Worm (Caenorhabditis elegans) whole organism, mixed stage, embryonic: ENCODE data around the gene Y39G8B.5.

Experiments used
- M03D4.4 ChIP-seq: sonication (generic microtip); optimal IDR thresholded peaks from 2 replicates; lab custom pipeline; 2017; ENCODE audit warnings: mild to moderate bottlenecking, missing genetic modification characterization, missing compliant biosample characterization
- bed-3 ChIP-seq: fragments of 200-800 bp; sonication (Bioruptor generic); optimal IDR thresholded peaks from 3 replicates; lab custom pipeline; 2018; ENCODE audit warnings: mild to moderate bottlenecking, missing genetic modification characterization, moderate library complexity, missing compliant biosample characterization
- blmp-1 ChIP-seq: fragments of 150-350 bp; optimal IDR thresholded peaks from 2 replicates; lab custom pipeline; 2014; ENCODE audit warnings: missing biosample characterization, missing genetic modification characterization
- ceh-39 ChIP-seq: fragments of 150-350 bp; optimal IDR thresholded peaks from 2 replicates; lab custom pipeline; 2014; ENCODE audit warnings: missing biosample characterization, missing genetic modification characterization
- ceh-43 ChIP-seq: fragments of 200-800 bp; sonication (Bioruptor generic); optimal IDR thresholded peaks from 2 replicates; lab custom pipeline; 2018; ENCODE audit warnings: mild to moderate bottlenecking, missing genetic modification characterization, moderate library complexity, missing compliant biosample characterization
- ceh-83 ChIP-seq: fragments of 200-800 bp; sonication (Bioruptor generic); optimal IDR thresholded peaks from 2 replicates; lab custom pipeline; 2018; ENCODE audit warnings: mild to moderate bottlenecking, missing genetic modification characterization, missing compliant biosample characterization
- ces-1 ChIP-seq: fragments of 150-350 bp; optimal IDR thresholded peaks from 2 replicates; lab custom pipeline; 2014; ENCODE audit warnings: missing biosample characterization, missing genetic modification reagents, missing genetic modification characterization
- drap-1 ChIP-seq: fragments of 200-800 bp; sonication (Bioruptor generic); optimal IDR thresholded peaks from 3 replicates; lab custom pipeline; 2018; ENCODE audit warnings: mild to moderate bottlenecking, missing genetic modification characterization, missing compliant biosample characterization
- elt-1 ChIP-seq: sonication (generic microtip); optimal IDR thresholded peaks from 2 replicates; lab custom pipeline; 2017; ENCODE audit warnings: missing genetic modification characterization, mild to moderate bottlenecking, missing compliant biosample characterization, antibody characterized with exemption, moderate library complexity, borderline replicate concordance; ENCODE audit not compliant: insufficient read depth
- elt-3 ChIP-seq: fragments of 150-350 bp; optimal IDR thresholded peaks from 2 replicates; lab custom pipeline; 2014; ENCODE audit warnings: missing biosample characterization, missing genetic modification characterization
- flh-1 ChIP-seq: fragments of 200-800 bp; sonication (Bioruptor generic); optimal IDR thresholded peaks from 2 replicates; lab custom pipeline; 2018; ENCODE audit warnings: mild to moderate bottlenecking, missing genetic modification characterization, moderate library complexity, missing compliant biosample characterization
- ham-2 ChIP-seq: fragments of 200-800 bp; sonication (Bioruptor generic); optimal IDR thresholded peaks from 2 replicates; lab custom pipeline; 2018; ENCODE audit warnings: mild to moderate bottlenecking, missing genetic modification characterization, missing compliant biosample characterization
- hlh-1 ChIP-seq: fragments of 150-350 bp; optimal IDR thresholded peaks from 2 replicates; lab custom pipeline; 2014; ENCODE audit warnings: missing biosample characterization, missing genetic modification reagents, missing genetic modification characterization
- lin-32 ChIP-seq: fragments of 200-800 bp; sonication (Bioruptor generic); optimal IDR thresholded peaks from 2 replicates; lab custom pipeline; 2018; ENCODE audit warnings: mild to moderate bottlenecking, missing genetic modification characterization, missing compliant biosample characterization
- lsy-2 ChIP-seq: fragments of 150-350 bp; optimal IDR thresholded peaks from 2 replicates; lab custom pipeline; 2014; ENCODE audit warnings: missing biosample characterization, missing genetic modification characterization
- mab-5 ChIP-seq: fragments of 150-350 bp; optimal IDR thresholded peaks from 2 replicates; lab custom pipeline; 2014; ENCODE audit warnings: missing biosample characterization, missing genetic modification characterization
- mep-1 ChIP-seq: fragments of 150-350 bp; optimal IDR thresholded peaks from 2 replicates; lab custom pipeline; 2017; ENCODE audit warnings: missing biosample characterization, missing genetic modification reagents, missing genetic modification characterization, inconsistent platforms
- mls-2 ChIP-seq: sonication (generic microtip); optimal IDR thresholded peaks from 2 replicates; lab custom pipeline; 2016; ENCODE audit warnings: mild to moderate bottlenecking, missing genetic modification characterization, moderate library complexity, missing compliant biosample characterization
- nhr-76 ChIP-seq: sonication (generic microtip); optimal IDR thresholded peaks from 2 replicates; lab custom pipeline; 2017; ENCODE audit warnings: missing biosample characterization, missing genetic modification characterization
- pha-4 ChIP-seq: fragments of 150-350 bp; optimal IDR thresholded peaks from 2 replicates; lab custom pipeline; 2018; ENCODE audit warnings: missing biosample characterization, missing genetic modification reagents, missing genetic modification characterization
- sem-2 ChIP-seq: fragments of 200-800 bp; sonication (Bioruptor generic); optimal IDR thresholded peaks from 2 replicates; lab custom pipeline; 2018; ENCODE audit warnings: mild to moderate bottlenecking, missing genetic modification characterization, missing compliant biosample characterization
- snpc-4 ChIP-seq: fragments of 150-350 bp; optimal IDR thresholded peaks from 2 replicates; lab custom pipeline; 2014; ENCODE audit warnings: missing biosample characterization, missing genetic modification characterization
- sptf-1 ChIP-seq: sonication (generic microtip); optimal IDR thresholded peaks from 2 replicates; lab custom pipeline; 2017; ENCODE audit warnings: mild to moderate bottlenecking, missing genetic modification characterization, moderate library complexity, missing compliant biosample characterization
- tbx-8 ChIP-seq: fragments of 200-800 bp; sonication (Bioruptor generic); optimal IDR thresholded peaks from 2 replicates; lab custom pipeline; 2018; ENCODE audit warnings: mild to moderate bottlenecking, missing genetic modification characterization, moderate library complexity, missing compliant biosample characterization
- unc-120 ChIP-seq: sonication (generic microtip); optimal IDR thresholded peaks from 2 replicates; lab custom pipeline; 2017; ENCODE audit warnings: missing genetic modification characterization, missing compliant biosample characterization; ENCODE audit not compliant: poor library complexity, severe bottlenecking
- unc-39 ChIP-seq: fragments of 150-350 bp; optimal IDR thresholded peaks from 2 replicates; lab custom pipeline; 2014; ENCODE audit warnings: missing biosample characterization, missing genetic modification characterization
- unc-62 ChIP-seq: fragments of 150-350 bp; optimal IDR thresholded peaks from 2 replicates; lab custom pipeline; 2014; ENCODE audit warnings: missing biosample characterization, missing genetic modification reagents, missing genetic modification characterization
- zip-8 ChIP-seq: fragments of 150-350 bp; optimal IDR thresholded peaks from 2 replicates; lab custom pipeline; 2014; ENCODE audit warnings: missing biosample characterization, missing genetic modification characterization
- ztf-11 ChIP-seq: fragments of 150-350 bp; optimal IDR thresholded peaks from 2 replicates; lab custom pipeline; 2014; ENCODE audit warnings: missing biosample characterization, missing genetic modification characterization

Y39G8B.5 gene

DNA sequence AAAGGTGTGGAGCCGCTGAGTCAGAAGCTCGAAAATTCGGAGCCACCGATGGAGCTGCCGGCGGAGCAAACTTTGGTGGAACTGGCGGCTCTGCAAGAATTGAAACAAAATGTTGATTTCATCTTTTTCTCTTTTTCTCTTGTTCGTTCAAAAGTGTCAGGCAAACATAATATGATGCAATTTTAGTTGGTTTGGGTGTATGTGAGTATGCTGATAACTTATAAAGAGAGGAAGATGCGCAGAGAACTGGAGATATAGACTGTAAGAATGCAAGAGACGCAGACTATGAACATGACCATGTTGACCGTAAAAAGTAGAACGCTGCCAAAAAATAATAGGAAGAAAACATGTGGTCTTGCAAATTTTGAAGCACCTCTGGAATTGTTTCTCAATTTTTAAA lies 37.6 kb downstream of the Y39G8B.5 start:
- TF ChIP-seq ceh-39 (tag; lab: Kevin White, UChicago) (no peak), lsy-2 (tag; lab: Kevin White, UChicago) (no peak), zip-8 (tag; lab: Kevin White, UChicago) (no peak), mls-2 (tag; lab: Kevin White, UChicago) (no peak), bed-3 (GFP tag; lab: Kevin White, UChicago) (no peak), ham-2 (GFP tag; lab: Kevin White, UChicago) (no peak), sem-2 (no peak), unc-120 (tag; lab: Kevin White, UChicago) (no peak), elt-1 (tag; lab: Kevin White, UChicago) (no peak), flh-1 (no peak)

DNA sequence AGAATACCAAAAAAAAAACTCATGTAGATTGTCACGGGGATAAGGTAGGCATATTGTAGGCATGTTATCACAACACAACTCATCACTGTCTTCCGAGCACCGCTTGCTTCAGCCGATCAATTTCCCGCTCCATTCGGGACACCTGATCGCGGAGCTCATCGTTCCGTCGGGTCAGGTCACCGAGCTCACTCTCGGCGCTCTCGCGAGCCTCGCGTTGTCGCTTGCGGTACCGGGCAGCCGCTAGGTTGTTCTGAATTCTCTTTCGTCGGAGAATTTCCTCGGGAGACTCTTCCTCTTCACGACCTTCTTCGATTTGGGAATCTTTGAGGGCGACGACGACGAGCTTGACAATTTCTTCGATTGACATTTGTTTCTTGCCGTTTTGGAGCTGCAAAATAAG lies 39.7 kb downstream of the Y39G8B.5 start:
- TF ChIP-seq nhr-76 (tag; lab: Kevin White, UChicago) (no peak), bed-3 (GFP tag; lab: Kevin White, UChicago) (no peak), pha-4 (tag; lab: Kevin White, UChicago) (no peak), unc-39 (tag; lab: Kevin White, UChicago) (no peak), drap-1 (GFP tag; lab: Kevin White, UChicago) (no peak), flh-1 (no peak), tbx-8 (GFP tag; lab: Kevin White, UChicago) (no peak), mab-5 (tag; lab: Kevin White, UChicago) (no peak), unc-62 (GFP tag; lab: Kevin White, UChicago) (no peak), unc-120 (tag; lab: Kevin White, UChicago) (no peak), mep-1 (tag; lab: Kevin White, UChicago) (no peak), hlh-1 (tag; lab: Kevin White, UChicago) (no peak), sptf-1 (tag; lab: Kevin White, UChicago) (no peak), M03D4.4 (tag; lab: Kevin White, UChicago) (no peak), lsy-2 (tag; lab: Kevin White, UChicago) (no peak), ceh-83 (GFP tag; lab: Kevin White, UChicago) (no peak), ztf-11 (tag; lab: Kevin White, UChicago) (no peak), ces-1 (GFP tag; lab: Kevin White, UChicago) (no peak), blmp-1 (no peak)

ce11 chrII:13949290-13949689 lies 42.4 kb downstream of the Y39G8B.5 start, which contains the start of gene sre-44:
Gene sre-44, plus strand, starts transcription at chrII:13949590.
- TF ChIP-seq snpc-4: no peak
- TF ChIP-seq bed-3 (GFP tag; lab: Kevin White, UChicago): no peak
- no peak for TF ChIP-seq ceh-43 (GFP tag; lab: Kevin White, UChicago)
- no peak for TF ChIP-seq sptf-1 (tag; lab: Kevin White, UChicago)
- no peak for TF ChIP-seq flh-1

ce11 chrII:13945527-13945926 lies 46.1 kb downstream of the Y39G8B.5 start:
- no peak for TF ChIP-seq elt-3 (tag; lab: Kevin White, UChicago)

DNA sequence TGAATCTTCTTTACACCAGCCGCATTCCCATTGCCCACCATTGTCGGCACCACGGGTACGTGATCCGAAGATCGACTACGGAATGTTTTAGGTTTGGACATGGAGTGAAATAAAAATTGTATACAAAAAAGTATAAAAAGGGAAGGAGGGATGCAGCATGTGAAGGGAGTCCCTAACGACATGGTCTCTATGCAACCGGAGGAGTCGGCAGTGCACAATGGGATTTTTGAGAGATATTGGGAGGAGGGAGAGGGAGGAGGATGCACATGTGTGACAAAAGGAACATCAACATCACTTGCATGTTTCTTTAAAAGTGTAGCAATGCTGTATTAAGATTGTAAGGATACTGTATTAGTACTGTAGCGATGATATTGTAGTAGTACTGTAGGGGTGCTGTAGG lies 52.1 kb downstream of the Y39G8B.5 start, which contains the start of gene W07G1.1:
Gene W07G1.1, minus strand, starts transcription at position 101 of the 400 bp plus-strand sequence.
- no peak for TF ChIP-seq lin-32 (GFP tag; lab: Kevin White, UChicago)
- no peak for TF ChIP-seq drap-1 (GFP tag; lab: Kevin White, UChicago)
- TF ChIP-seq mep-1 (tag; lab: Kevin White, UChicago): no peak
- TF ChIP-seq elt-1 (tag; lab: Kevin White, UChicago): no peak
- TF ChIP-seq, all 35 proteins: peak for 0

DNA sequence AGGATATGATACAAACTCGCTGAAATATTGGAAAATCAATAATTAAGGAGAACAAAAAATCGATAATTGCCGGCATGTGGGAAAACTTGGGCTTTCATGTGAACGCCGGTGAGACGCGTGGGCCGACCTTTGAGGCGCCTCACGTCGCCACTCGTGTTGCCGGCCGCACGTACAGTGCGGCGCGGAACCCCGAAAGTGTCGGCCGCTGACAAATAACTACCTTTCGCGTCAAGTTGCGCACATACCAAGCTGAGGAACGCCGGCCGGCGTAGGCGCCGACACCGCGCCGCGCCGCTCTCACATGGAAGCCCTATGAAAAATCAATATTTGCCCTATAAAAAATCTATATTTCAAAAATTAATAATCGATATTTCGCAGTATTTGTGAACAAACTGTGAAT lies 53.4 kb downstream of the Y39G8B.5 start:
- TF ChIP-seq lin-32 (GFP tag; lab: Kevin White, UChicago): no peak
- TF ChIP-seq ceh-83 (GFP tag; lab: Kevin White, UChicago): no peak
- TF ChIP-seq mep-1 (tag; lab: Kevin White, UChicago): no peak
